Fruit fly (Drosophila melanogaster) whole organism, embryonic: ENCODE measurements around the gene Sfp23F.
A peak's percentile ranks its signal among the peaks of the same experiment; 100 is the strongest.

Source experiments
- Atf-2 ChIP-seq: fragments of 200-800 bp; sonication (Bioruptor generic); optimal IDR thresholded peaks from 2 replicates; lab custom pipeline; 2016; ENCODE audit warnings: missing biosample characterization, missing genetic modification characterization
- CG11695 ChIP-seq: fragments of 200-800 bp; sonication (Bioruptor generic); IDR thresholded peaks from 3 replicates; pipeline ENCODE4 v1.3.6; 2022; ENCODE audit warnings: missing biosample characterization, missing genetic modification characterization
- CG13287 ChIP-seq: fragments of 200-800 bp; sonication (Bioruptor generic); IDR thresholded peaks from 2 replicates; pipeline ENCODE4 v1.3.6; 2022; ENCODE audit warnings: missing biosample characterization, missing genetic modification characterization; ENCODE audit not compliant: partially characterized antibody
- CG14965 ChIP-seq: fragments of 200-800 bp; sonication (Bioruptor generic); optimal IDR thresholded peaks from 2 replicates; lab custom pipeline; 2016; ENCODE audit warnings: missing biosample characterization, missing genetic modification characterization, borderline replicate concordance
- CG1603 ChIP-seq: fragments of 200-800 bp; sonication (Bioruptor generic); optimal IDR thresholded peaks from 2 replicates; lab custom pipeline; 2019; ENCODE audit warnings: missing biosample characterization, mild to moderate bottlenecking, missing genetic modification characterization, moderate library complexity
- CG18262 ChIP-seq: fragments of 200-800 bp; optimal IDR thresholded peaks from 3 replicates; lab custom pipeline; 2019; ENCODE audit warnings: missing biosample characterization, mild to moderate bottlenecking, missing genetic modification characterization, moderate library complexity
- CG2116 ChIP-seq: fragments of 200-800 bp; sonication (Bioruptor generic); optimal IDR thresholded peaks from 3 replicates; lab custom pipeline; 2018; ENCODE audit warnings: missing biosample characterization, mild to moderate bottlenecking, missing genetic modification characterization
- CG2202 ChIP-seq: fragments of 200-800 bp; sonication (Bioruptor generic); optimal IDR thresholded peaks from 2 replicates; lab custom pipeline; 2018; ENCODE audit warnings: missing biosample characterization, mild to moderate bottlenecking, missing genetic modification characterization
- CG2712 ChIP-seq: fragments of 200-800 bp; optimal IDR thresholded peaks from 3 replicates; lab custom pipeline; 2019; ENCODE audit warnings: missing biosample characterization, mild to moderate bottlenecking, missing genetic modification characterization, moderate library complexity
- CG31224 ChIP-seq: fragments of 200-800 bp; sonication (Bioruptor generic); IDR thresholded peaks from 2 replicates; pipeline ENCODE4 v1.3.6; 2022; ENCODE audit warnings: missing biosample characterization, missing genetic modification characterization
- CG31365 ChIP-seq: fragments of 200-800 bp; sonication (Bioruptor generic); optimal IDR thresholded peaks from 2 replicates; lab custom pipeline; 2018; ENCODE audit warnings: missing biosample characterization, mild to moderate bottlenecking, missing genetic modification characterization
- CG3163 ChIP-seq: fragments of 200-800 bp; sonication (Bioruptor generic); optimal IDR thresholded peaks from 3 replicates; lab custom pipeline; 2016; ENCODE audit warnings: missing biosample characterization, missing genetic modification characterization
- CG33557 ChIP-seq: fragments of 200-800 bp; sonication (Bioruptor generic); optimal IDR thresholded peaks from 2 replicates; lab custom pipeline; 2019; ENCODE audit warnings: missing biosample characterization, mild to moderate bottlenecking, missing genetic modification characterization, moderate library complexity
- CG3407 ChIP-seq: fragments of 200-800 bp; sonication (Bioruptor generic); optimal IDR thresholded peaks from 2 replicates; lab custom pipeline; 2018; ENCODE audit warnings: missing biosample characterization, mild to moderate bottlenecking, missing genetic modification characterization
- CG34422 ChIP-seq: fragments of 200-800 bp; sonication (Bioruptor generic); IDR thresholded peaks from 3 replicates; pipeline ENCODE4 v1.3.6; 2022; ENCODE audit warnings: missing biosample characterization, missing genetic modification characterization
- CG3995 ChIP-seq: fragments of 200-800 bp; sonication (Bioruptor generic); optimal IDR thresholded peaks from 3 replicates; lab custom pipeline; 2016; ENCODE audit warnings: missing biosample characterization, missing genetic modification characterization
- CG5180 ChIP-seq: fragments of 200-800 bp; sonication (Bioruptor generic); optimal IDR thresholded peaks from 3 replicates; lab custom pipeline; 2017; ENCODE audit warnings: missing biosample characterization, missing genetic modification characterization, mild to moderate bottlenecking, moderate library complexity, missing genetic modification reagents
- CG6791 ChIP-seq: fragments of 200-800 bp; sonication (Bioruptor generic); IDR thresholded peaks from 3 replicates; pipeline ENCODE4 v1.3.6; 2022; ENCODE audit warnings: missing biosample characterization, missing genetic modification characterization; ENCODE audit not compliant: partially characterized antibody
- CG6854 ChIP-seq: fragments of 200-800 bp; sonication (Bioruptor generic); optimal IDR thresholded peaks from 3 replicates; lab custom pipeline; 2017; ENCODE audit warnings: missing biosample characterization, mild to moderate bottlenecking, missing genetic modification characterization
- CG9215 ChIP-seq: fragments of 200-800 bp; sonication (Bioruptor generic); IDR thresholded peaks from 2 replicates; pipeline ENCODE4 v1.3.6; 2022; ENCODE audit warnings: missing biosample characterization, missing genetic modification characterization
- CG9797 ChIP-seq: fragments of 200-800 bp; sonication (Bioruptor generic); optimal IDR thresholded peaks from 3 replicates; lab custom pipeline; 2018; ENCODE audit warnings: missing biosample characterization, mild to moderate bottlenecking, missing genetic modification characterization
- CG9817 ChIP-seq: fragments of 200-800 bp; sonication (Bioruptor generic); optimal IDR thresholded peaks from 2 replicates; lab custom pipeline; 2018; ENCODE audit warnings: missing biosample characterization, mild to moderate bottlenecking, missing genetic modification characterization, moderate library complexity
- Dip2 ChIP-seq: fragments of 200-800 bp; sonication (Bioruptor generic); IDR thresholded peaks from 2 replicates; pipeline ENCODE4 v1.3.6; 2022; ENCODE audit warnings: missing biosample characterization, missing genetic modification characterization
- Dp ChIP-seq: fragments of 200-800 bp; sonication (Bioruptor generic); optimal IDR thresholded peaks from 2 replicates; lab custom pipeline; 2018; ENCODE audit warnings: missing biosample characterization, mild to moderate bottlenecking, missing genetic modification characterization, moderate library complexity
- Fer1 ChIP-seq: fragments of 200-800 bp; sonication (Bioruptor generic); optimal IDR thresholded peaks from 2 replicates; lab custom pipeline; 2017; ENCODE audit warnings: missing biosample characterization, mild to moderate bottlenecking, missing genetic modification characterization
- Gug ChIP-seq: fragments of 200-800 bp; sonication (Bioruptor generic); IDR thresholded peaks from 4 replicates; pipeline ENCODE4 v1.3.6; 2022; ENCODE audit warnings: missing biosample characterization, missing genetic modification characterization
- Hand ChIP-seq: fragments of 200-800 bp; sonication (Bioruptor generic); optimal IDR thresholded peaks from 2 replicates; lab custom pipeline; 2017; ENCODE audit warnings: mild to moderate bottlenecking, missing biosample characterization, missing genetic modification reagents, missing genetic modification characterization
- Hr39 ChIP-seq: fragments of >200 bp; optimal IDR thresholded peaks from 2 replicates; lab custom pipeline; 2017
- Lhr ChIP-seq: fragments of 200-800 bp; sonication (Bioruptor generic); optimal IDR thresholded peaks from 3 replicates; lab custom pipeline; 2017; ENCODE audit warnings: mild to moderate bottlenecking, missing biosample characterization, missing genetic modification reagents, missing genetic modification characterization
- Nf-YB ChIP-seq: fragments of 200-800 bp; sonication (Bioruptor generic); optimal IDR thresholded peaks from 3 replicates; lab custom pipeline; 2019; ENCODE audit warnings: missing biosample characterization, mild to moderate bottlenecking, missing genetic modification characterization, moderate library complexity
- Side ChIP-seq: fragments of 200-800 bp; sonication (Bioruptor generic); optimal IDR thresholded peaks from 2 replicates; lab custom pipeline; 2016; ENCODE audit warnings: missing biosample characterization, missing genetic modification characterization
- Taf1 ChIP-seq: fragments of 200-800 bp; sonication (Bioruptor generic); IDR thresholded peaks from 2 replicates; pipeline ENCODE4 v1.3.6; 2022; ENCODE audit warnings: missing biosample characterization, missing genetic modification characterization
- ac ChIP-seq: fragments of 200-800 bp; sonication (Bioruptor generic); optimal IDR thresholded peaks from 3 replicates; lab custom pipeline; 2017; ENCODE audit warnings: missing biosample characterization, mild to moderate bottlenecking, missing genetic modification characterization
- ash1 ChIP-seq: fragments of 200-800 bp; sonication (Bioruptor generic); optimal IDR thresholded peaks from 2 replicates; lab custom pipeline; 2018; ENCODE audit warnings: missing biosample characterization, mild to moderate bottlenecking, missing genetic modification characterization
- az2 ChIP-seq: fragments of 200-800 bp; sonication (Bioruptor generic); optimal IDR thresholded peaks from 3 replicates; lab custom pipeline; 2016; ENCODE audit warnings: missing biosample characterization, missing genetic modification characterization
- bsh ChIP-seq, 2 experiments: fragments of 200-800 bp; sonication (Bioruptor generic); optimal IDR thresholded peaks; 2 replicates each; lab custom pipeline; 2017 to 2018; ENCODE audit warnings: mild to moderate bottlenecking in 2 of 2, missing biosample characterization in 2 of 2, missing genetic modification characterization in 2 of 2, moderate library complexity in 1 of 2
- cad ChIP-seq: fragments of >200 bp; optimal IDR thresholded peaks from 2 replicates; lab custom pipeline; 2017; ENCODE audit warnings: missing biosample characterization, missing genetic modification characterization
- dm ChIP-seq: fragments of 200-800 bp; sonication (Bioruptor generic); optimal IDR thresholded peaks from 3 replicates; lab custom pipeline; 2016; ENCODE audit warnings: missing biosample characterization, missing genetic modification characterization
- exex ChIP-seq: fragments of 200-800 bp; sonication (Bioruptor generic); optimal IDR thresholded peaks from 4 replicates; lab custom pipeline; 2018; ENCODE audit warnings: missing biosample characterization, mild to moderate bottlenecking, missing genetic modification characterization, moderate library complexity
- jigr1 ChIP-seq: fragments of 200-800 bp; sonication (Bioruptor generic); IDR thresholded peaks from 3 replicates; pipeline ENCODE4 v1.3.6; 2022; ENCODE audit warnings: missing biosample characterization, missing genetic modification characterization
- nerfin-2 ChIP-seq: fragments of 200-800 bp; sonication (Bioruptor generic); IDR thresholded peaks from 2 replicates; pipeline ENCODE4 v1.3.6; 2022; ENCODE audit warnings: missing biosample characterization, missing genetic modification characterization; ENCODE audit not compliant: partially characterized antibody
- oc ChIP-seq: fragments of 200-800 bp; sonication (Bioruptor generic); optimal IDR thresholded peaks from 2 replicates; lab custom pipeline; 2018; ENCODE audit warnings: missing biosample characterization, mild to moderate bottlenecking, missing genetic modification characterization, moderate library complexity
- org-1 ChIP-seq: fragments of 200-800 bp; sonication (Bioruptor generic); optimal IDR thresholded peaks from 2 replicates; lab custom pipeline; 2017; ENCODE audit warnings: missing biosample characterization, missing genetic modification characterization
- otp ChIP-seq: fragments of 200-800 bp; sonication (Bioruptor generic); IDR thresholded peaks from 3 replicates; pipeline ENCODE4, ENCODE4 v1.3.6; 2022; ENCODE audit warnings: missing biosample characterization, missing genetic modification characterization
- pan ChIP-seq, 4 experiments: fragments of >200 bp in 3 of 4; fragments of 200-800 bp in 1 of 4; sonication (Bioruptor generic) in 1 of 4; optimal IDR thresholded peaks in 3 of 4; IDR thresholded peaks in 1 of 4; 2 replicates each; pipeline versions ENCODE4 v1.3.6 to Lab custom; 2017 to 2022; ENCODE audit warnings: missing biosample characterization in 2 of 4, missing genetic modification characterization in 2 of 4, mixed read lengths in 1 of 4
- pum ChIP-seq: fragments of 200-800 bp; sonication (Bioruptor generic); optimal IDR thresholded peaks from 2 replicates; lab custom pipeline; 2016; ENCODE audit warnings: missing biosample characterization, missing genetic modification characterization
- sob ChIP-seq: fragments of 200-800 bp; sonication (Bioruptor generic); IDR thresholded peaks from 2 replicates; pipeline ENCODE4 v1.3.6; 2022; ENCODE audit warnings: missing biosample characterization, missing genetic modification characterization
- tx ChIP-seq: fragments of 200-800 bp; sonication (Bioruptor generic); optimal IDR thresholded peaks from 2 replicates; lab custom pipeline; 2016; ENCODE audit warnings: missing biosample characterization, missing genetic modification characterization
- wek ChIP-seq: fragments of 200-800 bp; sonication (Bioruptor generic); optimal IDR thresholded peaks from 3 replicates; lab custom pipeline; 2018; ENCODE audit warnings: missing biosample characterization, mild to moderate bottlenecking, missing genetic modification characterization, moderate library complexity
- zfh1 ChIP-seq: fragments of 200-800 bp; sonication (Bioruptor generic); IDR thresholded peaks from 3 replicates; pipeline ENCODE4 v1.3.6; 2022; ENCODE audit warnings: missing biosample characterization, missing genetic modification characterization

The Sfp23F gene

dm6 chr2L:3435086-3435485 is 47.5 kb upstream of the Sfp23F start (continued):
- TF ChIP-seq CG5180 (GFP tag; lab: Kevin White, UChicago) (peak; percentile 26), exex (tag; lab: Kevin White, UChicago) (no peak), ash1 (GFP tag; lab: Kevin White, UChicago) (no peak), Fer1 (no peak), CG34422 (GFP tag; lab: Robert Waterston, UW) (peak; percentile 33; the same call in 2 of the 3 replicates), Gug (GFP tag; lab: Robert Waterston, UW) (peak; percentile 35; the same call in 2 of the 4 replicates), cad (GFP tag; lab: Kevin White, UChicago) (no peak), CG3407 (GFP tag; lab: Kevin White, UChicago) (peak; percentile 22), CG2116 (GFP tag; lab: Kevin White, UChicago) (no peak), bsh (GFP tag; optimal IDR thresholded peaks at IDR 0.05; lab: Kevin White, UChicago) (peak in 1 of 2 experiments; percentile 65), pan (optimal IDR thresholded peaks at IDR 0.05; lab: Kevin White, UChicago) (no peak), pan (GFP tag; optimal IDR thresholded peaks at IDR 0.05 in 1 of 2, IDR thresholded peaks at IDR 0.05 in 1 of 2) (peak in 1 of 2 experiments; percentile 45), org-1 (GFP tag; lab: Kevin White, UChicago) (peak; percentile 37), Atf-2 (GFP tag; lab: Kevin White, UChicago) (no peak), CG9817 (tag; lab: Kevin White, UChicago) (no peak), CG6791 (GFP tag; lab: Robert Waterston, UW) (no peak), Hand (GFP tag; lab: Kevin White, UChicago) (no peak), Dip2 (GFP tag; lab: Robert Waterston, UW) (no peak), sob (GFP tag; lab: Robert Waterston, UW) (no peak), Nf-YB (no peak), CG11695 (GFP tag; lab: Robert Waterston, UW) (no peak), oc (tag; lab: Kevin White, UChicago) (peak; percentile 4), Lhr (GFP tag; lab: Kevin White, UChicago) (no peak), CG18262 (tag; lab: Kevin White, UChicago) (peak; percentile 60), jigr1 (no peak), CG13287 (GFP tag; lab: Robert Waterston, UW) (no peak), CG31224 (GFP tag; lab: Robert Waterston, UW) (0 out of 2 replicates have a peak, but pooled peaks have one; percentile 24), CG31365 (tag; lab: Kevin White, UChicago) (no peak), CG6854 (GFP tag; lab: Kevin White, UChicago) (no peak), tx (GFP tag; lab: Kevin White, UChicago) (no peak), CG3995 (GFP tag; lab: Kevin White, UChicago) (no peak), CG9797 (no peak), wek (GFP tag; lab: Kevin White, UChicago) (no peak), ac (GFP tag; lab: Kevin White, UChicago) (no peak), CG3163 (no peak), Taf1 (no peak), CG1603 (tag; lab: Kevin White, UChicago) (peak; percentile 62), CG2202 (tag; lab: Kevin White, UChicago) (no peak), pum (GFP tag; lab: Kevin White, UChicago) (peak; percentile 13), otp (peak; percentile 71; the same call in 2 of the 3 replicates), CG33557 (no peak), CG14965 (no peak), CG2712 (tag; lab: Kevin White, UChicago) (peak; percentile 63), dm (GFP tag; lab: Kevin White, UChicago) (no peak), zfh1 (GFP tag; lab: Robert Waterston, UW) (peak; percentile 69; the same call in 2 of the 3 replicates), nerfin-2 (no peak), Dp (GFP tag; lab: Kevin White, UChicago) (no peak), CG9215 (GFP tag; lab: Robert Waterston, UW) (peak; percentile 41; the same call in 1 of the 2 replicates), Side (peak; percentile 6), az2 (GFP tag; lab: Kevin White, UChicago) (peak; percentile 37), Hr39 (lab: Kevin White, UChicago) (no peak)
